Worm (Caenorhabditis elegans) whole organism, L2 larva: ENCODE results near the gene nhr-115.

Experiments used
- ZK546.5 ChIP-seq: sonication (generic microtip); optimal IDR thresholded peaks from 2 replicates; lab custom pipeline; 2017; ENCODE audit warnings: missing biosample characterization, missing genetic modification characterization
- aly-2 ChIP-seq: fragments of 150-350 bp; optimal IDR thresholded peaks from 2 replicates; lab custom pipeline; 2014; ENCODE audit warnings: missing biosample characterization, missing genetic modification characterization
- elt-3 ChIP-seq: sonication (generic microtip); optimal IDR thresholded peaks from 2 replicates; lab custom pipeline; 2017; ENCODE audit warnings: missing biosample characterization, missing genetic modification characterization
- lin-39 ChIP-seq: fragments of 150-350 bp; optimal IDR thresholded peaks from 2 replicates; lab custom pipeline; 2014; ENCODE audit warnings: missing biosample characterization, missing genetic modification reagents, missing genetic modification characterization
- mab-5 ChIP-seq: fragments of 150-350 bp; optimal IDR thresholded peaks from 2 replicates; lab custom pipeline; 2014; ENCODE audit warnings: missing biosample characterization, missing genetic modification characterization
- nhr-10 ChIP-seq: sonication (generic microtip); optimal IDR thresholded peaks from 2 replicates; lab custom pipeline; 2017; ENCODE audit warnings: missing biosample characterization, missing genetic modification characterization
- peb-1 ChIP-seq: fragments of 150-350 bp; optimal IDR thresholded peaks from 2 replicates; lab custom pipeline; 2014; ENCODE audit warnings: missing biosample characterization, missing genetic modification characterization
- skn-1 ChIP-seq: sonication (generic microtip); optimal IDR thresholded peaks from 2 replicates; lab custom pipeline; 2017; ENCODE audit warnings: missing biosample characterization, missing genetic modification characterization
- unc-55 ChIP-seq: fragments of 150-350 bp; sonication (generic microtip); optimal IDR thresholded peaks from 3 replicates; lab custom pipeline; 2014; ENCODE audit warnings: missing biosample characterization, missing genetic modification reagents, missing genetic modification characterization

DNA sequence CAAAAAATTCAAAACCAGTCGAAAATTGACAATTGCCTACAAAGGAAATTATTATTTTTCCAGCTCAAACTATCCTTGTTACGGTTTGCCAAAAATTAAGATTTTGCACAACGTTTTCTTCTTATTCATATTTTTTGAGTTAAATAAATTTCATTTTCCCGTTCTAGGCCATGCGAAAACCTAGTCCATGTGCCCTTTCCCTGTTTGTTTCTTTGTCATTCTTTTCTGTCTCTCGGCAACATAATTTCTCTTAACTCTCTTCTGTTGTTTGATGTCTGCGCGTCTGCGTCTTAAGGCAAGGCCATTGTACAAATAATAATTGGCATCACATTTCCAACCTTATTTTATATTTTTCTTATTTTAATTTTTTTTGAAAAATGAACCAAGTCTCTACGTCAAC lies 10.8 kb upstream of the nhr-115 start, which contains the start of gene nhr-228:
- TF ChIP-seq nhr-10 (no peak), lin-39 (tag; lab: Kevin White, UChicago) (no peak), elt-3 (tag; lab: Kevin White, UChicago) (no peak), mab-5 (tag; lab: Kevin White, UChicago) (no peak), unc-55 (peak; percentile 29), skn-1 (peak; percentile 77), aly-2 (tag; lab: Kevin White, UChicago) (no peak), ZK546.5 (no peak), peb-1 (tag; lab: Kevin White, UChicago) (no peak)
